Fruit fly (Drosophila melanogaster) whole organism: Measurements from ENCODE around the gene CG12171.

ENCODE experiments used
- pan ChIP-seq: fragments of >200 bp; optimal IDR thresholded peaks from 2 replicates; lab custom pipeline; 2017
- usp ChIP-seq: fragments of >200 bp; optimal IDR thresholded peaks from 2 replicates; lab custom pipeline; 2017; ENCODE audit warnings: missing biosample characterization, missing genetic modification characterization, mixed read lengths

DNA sequence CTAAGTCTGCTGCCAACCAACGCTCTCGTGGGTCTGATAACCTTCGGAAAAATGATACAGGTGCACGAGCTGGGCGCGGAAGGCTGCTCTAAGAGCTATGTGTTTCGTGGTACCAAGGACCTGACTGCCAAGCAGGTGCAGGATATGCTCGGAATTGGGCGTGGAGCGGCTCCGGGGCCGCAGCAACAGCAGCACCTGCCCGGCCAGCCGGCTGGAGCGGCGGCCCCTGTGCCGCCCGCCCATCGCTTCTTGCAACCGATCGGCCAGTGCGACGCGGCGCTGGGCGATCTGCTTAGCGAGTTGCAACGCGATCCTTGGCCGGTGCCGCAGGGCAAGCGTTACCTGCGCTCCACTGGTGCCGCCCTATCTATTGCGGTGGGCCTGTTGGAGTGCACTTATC, 16.5 kb downstream of the CG12171 start:
- TF ChIP-seq usp (GFP tag; lab: Kevin White, UChicago), result no peak
- no peak for TF ChIP-seq pan (lab: Kevin White, UChicago)
